Worm (Caenorhabditis elegans) whole organism, early embryonic: ENCODE data around the gene F23B12.7.

Source experiments
- F13C5.2 ChIP-seq: sonication (generic microtip); optimal IDR thresholded peaks from 2 replicates; lab custom pipeline; 2017; ENCODE audit warnings: mild to moderate bottlenecking, missing genetic modification characterization, inconsistent platforms, missing compliant biosample characterization
- aly-1 ChIP-seq: sonication (generic microtip); optimal IDR thresholded peaks from 2 replicates; lab custom pipeline; 2016; ENCODE audit warnings: missing genetic modification characterization, missing compliant biosample characterization
- ama-1 ChIP-seq: fragments of 150-350 bp; optimal IDR thresholded peaks from 2 replicates; lab custom pipeline; 2014
- ceh-36 ChIP-seq: sonication (generic microtip); optimal IDR thresholded peaks from 2 replicates; lab custom pipeline; 2016; ENCODE audit warnings: missing genetic modification characterization, inconsistent platforms, missing compliant biosample characterization
- ets-7 ChIP-seq: sonication (generic microtip); optimal IDR thresholded peaks from 2 replicates; lab custom pipeline; 2016; ENCODE audit warnings: missing genotype, missing genetic modification characterization, missing compliant biosample characterization
- hmg-4 ChIP-seq: fragments of 200-800 bp; sonication (Bioruptor generic); optimal IDR thresholded peaks from 2 replicates; lab custom pipeline; 2018; ENCODE audit warnings: mild to moderate bottlenecking, missing genetic modification characterization, missing compliant biosample characterization
- tbx-37 ChIP-seq: fragments of 200-800 bp; sonication (Bioruptor generic); conservative IDR thresholded peaks from 2 replicates; pipeline ENCODE4 v1.3.6; 2022; ENCODE audit warnings: missing genetic modification reagents, missing genetic modification characterization, missing compliant biosample characterization

ce11 chrV:14484582-14484981 is 35.1 kb downstream of the F23B12.7 start, which contains the start of gene R02D5.4:
- TF ChIP-seq ama-1 (lab: Kevin White, UChicago) (no peak), ets-7 (no peak), F13C5.2 (tag; lab: Kevin White, UChicago) (no peak), aly-1 (tag; lab: Kevin White, UChicago) (no peak), hmg-4 (GFP tag; lab: Kevin White, UChicago) (no peak), tbx-37 (GFP tag; lab: Robert Waterston, UW) (no peak), ceh-36 (no peak)
